Fruit fly (Drosophila melanogaster): Measurements from ENCODE around the gene CG46525.

CG46525 gene

DNA sequence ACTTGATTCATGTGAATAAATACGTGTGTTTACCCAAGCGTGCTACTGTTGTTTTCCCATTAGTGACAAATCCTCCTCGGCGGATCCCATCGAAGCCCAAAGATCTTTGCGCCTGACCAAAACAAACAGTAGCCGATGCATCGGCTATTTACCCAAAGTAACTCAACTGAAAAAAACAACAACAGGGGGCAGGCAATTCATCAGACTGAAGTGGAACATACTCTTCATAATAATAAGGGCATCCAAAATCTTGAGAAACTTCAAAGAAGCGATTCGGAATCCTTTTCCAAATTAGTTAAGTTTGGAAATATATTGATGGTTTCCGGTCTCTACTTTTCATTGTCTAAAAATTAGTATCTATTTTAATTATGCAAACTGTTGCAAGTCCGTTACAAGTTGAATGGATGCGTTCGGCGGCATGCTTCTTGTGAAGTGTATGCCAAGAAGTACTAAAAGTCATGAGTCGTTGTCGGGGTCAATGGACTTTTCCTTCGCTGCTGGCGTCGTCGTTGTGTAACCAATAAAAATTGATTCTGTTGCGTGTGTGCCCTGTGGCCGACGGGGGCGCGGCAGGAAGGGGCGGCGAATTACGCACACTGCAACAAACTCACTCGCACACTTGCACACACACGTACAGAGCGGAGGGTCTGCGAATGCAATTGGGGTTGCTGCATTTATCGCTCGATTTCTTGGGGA lies 20.4 kb downstream of the CG46525 start (continued):
- TF ChIP-seq CG14014 (GFP tag; IDR thresholded peaks at IDR 0.05) (no peak), CG7271 (tag; optimal IDR thresholded peaks at IDR 0.05) (no peak), crol (GFP tag; IDR thresholded peaks at IDR 0.05) (peak; percentile 59), Mes4 (GFP tag; optimal IDR thresholded peaks at IDR 0.05) (no peak), phol (tag; optimal IDR thresholded peaks at IDR 0.05) (peak; percentile 61), Sox100B (GFP tag; optimal IDR thresholded peaks at IDR 0.05) (peak; percentile 37), CG12659 (GFP tag; optimal IDR thresholded peaks at IDR 0.05) (no peak), CG6683 (GFP tag; optimal IDR thresholded peaks at IDR 0.05) (no peak), Hmr (GFP tag; optimal IDR thresholded peaks at IDR 0.05) (no peak), CG1529 (GFP tag; optimal IDR thresholded peaks at IDR 0.05) (peak; percentile 10), CG4820 (GFP tag; optimal IDR thresholded peaks at IDR 0.05) (peak; percentile 26), gcm (GFP tag; optimal IDR thresholded peaks at IDR 0.05) (peak; percentile 57), wor (GFP tag; IDR thresholded peaks at IDR 0.05) (no peak), ken (GFP tag; IDR thresholded peaks at IDR 0.05) (no peak), CG6854 (GFP tag; optimal IDR thresholded peaks at IDR 0.05) (no peak), Bteb2 (GFP tag; optimal IDR thresholded peaks at IDR 0.05) (no peak), nerfin-2 (GFP tag; IDR thresholded peaks at IDR 0.05; ENCODE audit: partially characterized antibody) (no peak), HLH54F (GFP tag; optimal IDR thresholded peaks at IDR 0.05) (no peak), CG8478 (optimal IDR thresholded peaks at IDR 0.05) (no peak), CG17802 (tag; optimal IDR thresholded peaks at IDR 0.05) (no peak), CG14710 (tag; optimal IDR thresholded peaks at IDR 0.05) (peak; percentile 49), Med (GFP tag) (peak; percentile 66), CG15601 (tag; optimal IDR thresholded peaks at IDR 0.05) (peak; percentile 27), CG2202 (tag; optimal IDR thresholded peaks at IDR 0.05) (peak; percentile 22), CG10431 (GFP tag; optimal IDR thresholded peaks at IDR 0.05) (no peak), sug (tag; optimal IDR thresholded peaks at IDR 0.05) (no peak), CG12236 (GFP tag; optimal IDR thresholded peaks at IDR 0.05) (no peak), NfI (GFP tag; optimal IDR thresholded peaks at IDR 0.05) (no peak), Doc3 (GFP tag; IDR thresholded peaks at IDR 0.05; ENCODE audit: partially characterized antibody) (no peak), Sox102F (GFP tag; optimal IDR thresholded peaks at IDR 0.05) (peak; percentile 61), dysf (GFP tag; IDR thresholded peaks at IDR 0.05) (0 out of 3 replicates have a peak, but pooled peaks have one; percentile 9), zfh1 (GFP tag; IDR thresholded peaks at IDR 0.05) (peak; percentile 54; the same call in 2 of the 3 replicates), tna (GFP tag; IDR thresholded peaks at IDR 0.05; ENCODE audit: partially characterized antibody) (no peak), kni (GFP tag; optimal IDR thresholded peaks at IDR 0.05) (peak; percentile 43), CG11504 (tag; optimal IDR thresholded peaks at IDR 0.05) (peak; percentile 50), Ssrp (tag; optimal IDR thresholded peaks at IDR 0.05) (peak; percentile 41), CG8290 (GFP tag; optimal IDR thresholded peaks at IDR 0.05) (peak; percentile 1), CG8290 (tag; optimal IDR thresholded peaks at IDR 0.05) (no peak), wdn (GFP tag; IDR thresholded peaks at IDR 0.05) (no peak), Dp (GFP tag; optimal IDR thresholded peaks at IDR 0.05) (no peak), CG10366 (GFP tag; IDR thresholded peaks at IDR 0.05) (no peak), CG12391 (tag; optimal IDR thresholded peaks at IDR 0.05) (peak; percentile 52), az2 (GFP tag; optimal IDR thresholded peaks at IDR 0.05) (peak; percentile 40), CG14667 (GFP tag; IDR thresholded peaks at IDR 0.05) (no peak), CG15696 (tag; optimal IDR thresholded peaks at IDR 0.05) (peak; percentile 24), CG4707 (GFP tag; optimal IDR thresholded peaks at IDR 0.05) (no peak), CG5180 (GFP tag; optimal IDR thresholded peaks at IDR 0.05) (peak; percentile 0), CG7839 (tag; optimal IDR thresholded peaks at IDR 0.05) (peak; percentile 43), CG10565 (GFP tag; optimal IDR thresholded peaks at IDR 0.05) (no peak), CG17328 (GFP tag; IDR thresholded peaks at IDR 0.05) (peak; percentile 52)
